Worm (Caenorhabditis elegans) whole organism, L4/young adult: ENCODE measurements around the gene tag-65.

ENCODE experiments used
- W03F9.2 ChIP-seq: fragments of 150-350 bp; optimal IDR thresholded peaks from 2 replicates; lab custom pipeline; 2014; ENCODE audit warnings: missing biosample characterization, missing genetic modification characterization
- dao-5 ChIP-seq: sonication (generic microtip); optimal IDR thresholded peaks from 2 replicates; lab custom pipeline; 2016; ENCODE audit warnings: missing genotype, missing genetic modification characterization, moderate library complexity, missing compliant biosample characterization
- him-1 ChIP-seq: sonication (generic microtip); optimal IDR thresholded peaks from 2 replicates; lab custom pipeline; 2016; ENCODE audit warnings: missing genotype, missing genetic modification reagents, missing genetic modification characterization, missing compliant biosample characterization

- TF ChIP-seq W03F9.2 (tag; lab: Kevin White, UChicago) (no peak), him-1 (tag; lab: Kevin White, UChicago) (no peak), dao-5 (tag; lab: Kevin White, UChicago) (no peak)
These were observed 44.2 kb downstream of the tag-65 start, which contains the start of gene H37A05.2 for ce11 chrV:13634149-13634548.
